Fruit fly (Drosophila melanogaster) whole organism, prepupa: ENCODE results near the gene Npc2b.

Experiments used
- Blimp-1 ChIP-seq: fragments of 200-800 bp; sonication (Bioruptor generic); optimal IDR thresholded peaks from 3 replicates; lab custom pipeline; 2017; ENCODE audit warnings: missing biosample characterization, missing genetic modification characterization, mild to moderate bottlenecking, moderate library complexity, missing genetic modification reagents
- CG11294 ChIP-seq: fragments of 200-800 bp; sonication (Bioruptor generic); IDR thresholded peaks from 2 replicates; pipeline ENCODE4 v1.3.6; 2022; ENCODE audit warnings: missing biosample characterization, missing genetic modification characterization
- CG6276 ChIP-seq: fragments of 200-800 bp; sonication (Bioruptor generic); optimal IDR thresholded peaks from 2 replicates; lab custom pipeline; 2017; ENCODE audit warnings: missing biosample characterization, mild to moderate bottlenecking, missing genetic modification characterization
- CG6808 ChIP-seq: fragments of 200-800 bp; sonication (Bioruptor generic); optimal IDR thresholded peaks from 3 replicates; lab custom pipeline; 2017; ENCODE audit warnings: missing biosample characterization, missing genetic modification characterization, mild to moderate bottlenecking, moderate library complexity, missing genetic modification reagents
- CG8319 ChIP-seq: fragments of 200-800 bp; sonication (Bioruptor generic); optimal IDR thresholded peaks from 3 replicates; lab custom pipeline; 2016; ENCODE audit warnings: missing biosample characterization, missing genetic modification characterization
- Gug ChIP-seq: fragments of 200-800 bp; sonication (Bioruptor generic); IDR thresholded peaks from 2 replicates; pipeline ENCODE4 v1.3.6; 2022; ENCODE audit warnings: missing biosample characterization, missing genetic modification characterization
- Hr4 ChIP-seq: fragments of 200-800 bp; sonication (Bioruptor generic); optimal IDR thresholded peaks from 3 replicates; lab custom pipeline; 2016; ENCODE audit warnings: missing biosample characterization, missing genetic modification characterization
- Sox102F ChIP-seq: fragments of 200-800 bp; sonication (Bioruptor generic); optimal IDR thresholded peaks from 2 replicates; lab custom pipeline; 2016; ENCODE audit warnings: missing biosample characterization, mild to moderate bottlenecking, missing genetic modification characterization
- acj6 ChIP-seq: fragments of 200-800 bp; sonication (Bioruptor generic); optimal IDR thresholded peaks from 3 replicates; lab custom pipeline; 2016; ENCODE audit warnings: missing biosample characterization, missing genetic modification characterization
- dsx ChIP-seq: fragments of 200-800 bp; optimal IDR thresholded peaks from 3 replicates; lab custom pipeline; 2019; ENCODE audit warnings: missing biosample characterization, mild to moderate bottlenecking, missing genetic modification characterization, moderate library complexity; ENCODE audit not compliant: poor library complexity, severe bottlenecking
- fkh ChIP-seq: fragments of 200-800 bp; sonication (Bioruptor generic); optimal IDR thresholded peaks from 3 replicates; lab custom pipeline; 2017; ENCODE audit warnings: missing biosample characterization, mild to moderate bottlenecking, missing genetic modification characterization, moderate library complexity
- ss ChIP-seq, 2 experiments: fragments of 200-800 bp; sonication (Bioruptor generic); optimal IDR thresholded peaks; 2 replicates in 1 of 2; 3 replicates in 1 of 2; lab custom pipeline; 2017 to 2018; ENCODE audit warnings: mild to moderate bottlenecking in 2 of 2, missing biosample characterization in 2 of 2, missing genetic modification characterization in 2 of 2, moderate library complexity in 1 of 2

- TF ChIP-seq acj6 = no peak
- TF ChIP-seq Sox102F (GFP tag; lab: Kevin White, UChicago) = no peak
- TF ChIP-seq CG6276 (GFP tag; lab: Kevin White, UChicago) = no peak
- no peak for TF ChIP-seq Gug (GFP tag; lab: Robert Waterston, UW)
- TF ChIP-seq CG8319 = no peak
- no peak for TF ChIP-seq fkh
- TF ChIP-seq dsx = no peak
- TF ChIP-seq Hr4 (GFP tag; lab: Kevin White, UChicago) = no peak
- no peak for TF ChIP-seq Blimp-1 (GFP tag; lab: Kevin White, UChicago)
- no peak for TF ChIP-seq CG6808
- TF ChIP-seq CG11294 (GFP tag; lab: Robert Waterston, UW) = no peak
- no peak for TF ChIP-seq ss (GFP tag; optimal IDR thresholded peaks at IDR 0.05; lab: Kevin White, UChicago)
These were observed 29.0 kb downstream of the Npc2b start, which contains the start of gene Kif19A for dm6 chr3R:14118350-14118749.
